Fruit fly (Drosophila melanogaster): ENCODE results near the gene Pgam5.

Gene Pgam5

DNA sequence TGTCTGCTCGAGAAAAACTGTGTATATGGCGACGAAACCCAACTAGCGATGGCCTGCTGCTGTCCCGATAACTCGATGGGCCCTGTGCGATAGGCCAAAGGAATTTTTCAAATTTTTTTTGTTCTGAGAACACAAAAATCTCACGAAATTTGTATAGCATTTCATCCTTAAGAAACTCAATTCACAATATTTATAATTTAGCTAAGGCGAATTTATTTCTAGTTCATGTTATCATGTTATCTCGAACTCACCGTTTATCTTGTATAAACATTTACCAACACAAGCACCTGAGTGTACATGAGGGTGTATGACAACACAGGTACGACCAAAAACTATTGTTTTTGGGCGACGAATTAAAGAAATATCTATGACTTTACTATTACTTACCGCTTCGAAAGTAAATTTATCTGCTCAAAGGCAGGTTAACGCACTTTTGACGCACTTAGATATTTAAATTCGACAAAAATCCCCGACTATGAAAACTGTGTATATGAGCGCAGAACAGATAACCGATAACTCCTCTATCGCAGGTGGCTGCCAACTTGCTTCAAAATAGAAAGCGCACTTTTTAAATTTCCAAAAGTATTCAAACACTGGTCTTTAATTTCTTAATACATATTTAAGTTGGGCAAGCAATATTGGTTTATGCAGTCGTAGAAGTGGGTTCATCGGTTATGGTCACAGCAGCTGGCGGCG is 26.9 kb upstream of the Pgam5 start, which contains the start of gene arm (continued):
- TF ChIP-seq HLH4C (GFP tag; IDR thresholded peaks at IDR 0.05; ENCODE audit: partially characterized antibody) (peak; percentile 26; the same call in 1 of the 3 replicates), Abd-B (GFP tag; optimal IDR thresholded peaks at IDR 0.05) (no peak), prd (optimal IDR thresholded peaks at IDR 0.05) (no peak), prd (GFP tag; IDR thresholded peaks at IDR 0.05) (no peak), ro (GFP tag; IDR thresholded peaks at IDR 0.05) (no peak), Gug (GFP tag; IDR thresholded peaks at IDR 0.05) (no peak), p53 (GFP tag; optimal IDR thresholded peaks at IDR 0.05) (no peak), Pdp1 (GFP tag; optimal IDR thresholded peaks at IDR 0.05) (peak in 1 of 2 experiments; percentile 21), corto (GFP tag; optimal IDR thresholded peaks at IDR 0.05) (no peak), zfh2 (GFP tag; optimal IDR thresholded peaks at IDR 0.05) (peak; percentile 2), CG17912 (GFP tag; optimal IDR thresholded peaks at IDR 0.05) (no peak), HLH54F (GFP tag; optimal IDR thresholded peaks at IDR 0.05) (no peak), trem (tag; optimal IDR thresholded peaks at IDR 0.05) (peak; percentile 98), Sin3A (optimal IDR thresholded peaks at IDR 0.05) (no peak), Hmx (GFP tag; optimal IDR thresholded peaks at IDR 0.05) (no peak), gfzf (GFP tag; optimal IDR thresholded peaks at IDR 0.05) (peak; percentile 16), Usf (GFP tag; optimal IDR thresholded peaks at IDR 0.05) (no peak), btn (GFP tag; optimal IDR thresholded peaks at IDR 0.05) (no peak), CG17359 (tag; optimal IDR thresholded peaks at IDR 0.05) (no peak), C15 (GFP tag; IDR thresholded peaks at IDR 0.05) (no peak), CG14860 (GFP tag; IDR thresholded peaks at IDR 0.05; ENCODE audit: partially characterized antibody) (no peak), rib (GFP tag; IDR thresholded peaks at IDR 0.05) (no peak), CG6683 (GFP tag; optimal IDR thresholded peaks at IDR 0.05) (no peak), CG30020 (tag; optimal IDR thresholded peaks at IDR 0.05) (no peak), CG6654 (GFP tag; optimal IDR thresholded peaks at IDR 0.05) (no peak), vnd (GFP tag; IDR thresholded peaks at IDR 0.05; ENCODE audit: partially characterized antibody) (no peak), PHDP (tag; optimal IDR thresholded peaks at IDR 0.05) (no peak), CG3407 (GFP tag; optimal IDR thresholded peaks at IDR 0.05) (no peak), grau (tag; optimal IDR thresholded peaks at IDR 0.05) (no peak), ttk (GFP tag; IDR thresholded peaks at IDR 0.05) (no peak), CG10209 (GFP tag; optimal IDR thresholded peaks at IDR 0.05) (no peak), CG12769 (tag; optimal IDR thresholded peaks at IDR 0.05) (no peak), CG5245 (GFP tag; optimal IDR thresholded peaks at IDR 0.05) (no peak), Rx (GFP tag; IDR thresholded peaks at IDR 0.05) (no peak), CG11696 (GFP tag; IDR thresholded peaks at IDR 0.05) (no peak), Max (GFP tag; optimal IDR thresholded peaks at IDR 0.05) (no peak), CG9817 (tag; optimal IDR thresholded peaks at IDR 0.05) (no peak), lilli (GFP tag; optimal IDR thresholded peaks at IDR 0.05) (peak; percentile 11), CG2120 (GFP tag; optimal IDR thresholded peaks at IDR 0.05) (peak; percentile 43), CG31441 (GFP tag; IDR thresholded peaks at IDR 0.05) (no peak), CG17612 (GFP tag; IDR thresholded peaks at IDR 0.05) (no peak), CG10979 (tag; optimal IDR thresholded peaks at IDR 0.05) (no peak), CoRest (tag; optimal IDR thresholded peaks at IDR 0.05) (peak; percentile 4), CG15514 (GFP tag; optimal IDR thresholded peaks at IDR 0.05) (peak; percentile 11), hbn (GFP tag; IDR thresholded peaks at IDR 0.05; ENCODE audit: partially characterized antibody) (no peak), Antp (GFP tag; optimal IDR thresholded peaks at IDR 0.05) (no peak), HmgD (GFP tag; optimal IDR thresholded peaks at IDR 0.05) (no peak), CG10321 (GFP tag; IDR thresholded peaks at IDR 0.05) (no peak), CHES-1-like (GFP tag; optimal IDR thresholded peaks at IDR 0.05) (no peak), cwo (GFP tag; optimal IDR thresholded peaks at IDR 0.05) (no peak)

All from whole organism, embryonic.